Worm (Caenorhabditis elegans): ENCODE results near the gene C02B10.4.

- TF ChIP-seq unc-62 (GFP tag; optimal IDR thresholded peaks at IDR 0.05) = no peak
- TF ChIP-seq F52B5.7 (tag; optimal IDR thresholded peaks at IDR 0.05) = no peak
- TF ChIP-seq F33H1.4 (GFP tag; IDR thresholded peaks at IDR 0.05) = no peak
- no peak for TF ChIP-seq lin-26 (GFP tag; IDR thresholded peaks at IDR 0.05)
- no peak for TF ChIP-seq ceh-100 (GFP tag; IDR thresholded peaks at IDR 0.05)
- TF ChIP-seq snpc-1.3 (tag; optimal IDR thresholded peaks at IDR 0.05; ENCODE audit: insufficient read depth) = no peak
- no peak for TF ChIP-seq zfh-2 (GFP tag; conservative IDR thresholded peaks at IDR 0.05)
- TF ChIP-seq lin-35 (GFP tag; optimal IDR thresholded peaks at IDR 0.05) = no peak
- TF ChIP-seq F10E7.11 (tag; optimal IDR thresholded peaks at IDR 0.05) = no peak
- no peak for TF ChIP-seq zim-3 (tag; optimal IDR thresholded peaks at IDR 0.05)
- TF ChIP-seq T07F8.4 (tag; optimal IDR thresholded peaks at IDR 0.05) = no peak
Measured at ce11 chrIV:5088814-5089322, 2.5 kb upstream of the C02B10.4 start, which contains the start of gene ivd-1.

All from whole organism, young adult.